ENCODE assay signal across 5 fruit fly cellular contexts in genomic region chrX:18483261-18484218, dm6.
TF ChIP-seq lines count a peak whose summit lies in the region.

Gene Hayan (minus strand): TSS chrX:18483772.

- no peak for TF ChIP-seq CTCF in whole organism, embryonic (GFP tag; optimal IDR thresholded peaks at IDR 0.05; lab: Kevin White, UChicago)

TF ChIP-seq in whole organism, 6 proteins besides CTCF, POLR2A, EP300 and RAD21:
- TF ChIP-seq pan (optimal IDR thresholded peaks at IDR 0.05; lab: Kevin White, UChicago) (peak; percentile 78), Dll (optimal IDR thresholded peaks at IDR 0.05; lab: Kevin White, UChicago) (peak; percentile 64), psq (optimal IDR thresholded peaks at IDR 0.05; lab: Kevin White, UChicago) (no peak), usp (GFP tag; optimal IDR thresholded peaks at IDR 0.05; lab: Kevin White, UChicago) (no peak), EcR (GFP tag; optimal IDR thresholded peaks at IDR 0.05; lab: Kevin White, UChicago) (no peak), CG8478 (optimal IDR thresholded peaks at IDR 0.05; lab: Kevin White, UChicago) (no peak)

TF ChIP-seq in whole organism, embryonic, 481 proteins besides CTCF, POLR2A, EP300 and RAD21 (continues in another document):
- no peak for TF ChIP-seq CG8924 (tag; optimal IDR thresholded peaks at IDR 0.05; lab: Kevin White, UChicago)
- no peak for TF ChIP-seq CG34224 (GFP tag; IDR thresholded peaks at IDR 0.05; lab: Robert Waterston, UW; ENCODE audit: partially characterized antibody)
- TF ChIP-seq YL-1 (GFP tag; optimal IDR thresholded peaks at IDR 0.05; lab: Kevin White, UChicago), result no peak
- TF ChIP-seq CG11695 (GFP tag; IDR thresholded peaks at IDR 0.05; lab: Robert Waterston, UW), result no peak
- no peak for TF ChIP-seq Stat92E (GFP tag; optimal IDR thresholded peaks at IDR 0.05; lab: Kevin White, UChicago)
- no peak for TF ChIP-seq maf-S (GFP tag; optimal IDR thresholded peaks at IDR 0.05; lab: Kevin White, UChicago)
- TF ChIP-seq CG6765 (GFP tag; optimal IDR thresholded peaks at IDR 0.05; lab: Kevin White, UChicago), result no peak
- TF ChIP-seq disco-r (GFP tag; optimal IDR thresholded peaks at IDR 0.05; lab: Kevin White, UChicago), result no peak
- 0 out of 2 replicates have a peak, but pooled peaks have one; percentile 21 for TF ChIP-seq Awh (GFP tag; IDR thresholded peaks at IDR 0.05; lab: Robert Waterston, UW)
- no peak for TF ChIP-seq CG32772 (GFP tag; IDR thresholded peaks at IDR 0.05; lab: Robert Waterston, UW)
- TF ChIP-seq fu2 (GFP tag; optimal IDR thresholded peaks at IDR 0.05; lab: Kevin White, UChicago), result no peak
- no peak for TF ChIP-seq en (GFP tag; optimal IDR thresholded peaks at IDR 0.05; lab: Kevin White, UChicago)
- TF ChIP-seq Fer1 (GFP tag; optimal IDR thresholded peaks at IDR 0.05; lab: Kevin White, UChicago), result no peak
- TF ChIP-seq MTF-1 (GFP tag; optimal IDR thresholded peaks at IDR 0.05; lab: Kevin White, UChicago; ENCODE audit: borderline replicate concordance), result no peak
- TF ChIP-seq pho (GFP tag; optimal IDR thresholded peaks at IDR 0.05; lab: Kevin White, UChicago), result no peak
- no peak for TF ChIP-seq CG12236 (GFP tag; optimal IDR thresholded peaks at IDR 0.05; lab: Kevin White, UChicago)
- no peak for TF ChIP-seq p53 (GFP tag; optimal IDR thresholded peaks at IDR 0.05; lab: Kevin White, UChicago)
- TF ChIP-seq jumu (GFP tag; optimal IDR thresholded peaks at IDR 0.05; lab: Kevin White, UChicago), result no peak
- no peak for TF ChIP-seq CG17912 (GFP tag; optimal IDR thresholded peaks at IDR 0.05; lab: Kevin White, UChicago)
- no peak for TF ChIP-seq CG15073 (GFP tag; optimal IDR thresholded peaks at IDR 0.05; lab: Kevin White, UChicago)
- no peak for TF ChIP-seq CG33213 (GFP tag; optimal IDR thresholded peaks at IDR 0.05; lab: Kevin White, UChicago)
- TF ChIP-seq unpg (GFP tag; optimal IDR thresholded peaks at IDR 0.05; lab: Kevin White, UChicago), result no peak

TF ChIP-seq in whole organism, prepupa, 60 proteins besides CTCF, POLR2A, EP300 and RAD21 (continues in another document):
- TF ChIP-seq salr (GFP tag; optimal IDR thresholded peaks at IDR 0.05; lab: Kevin White, UChicago) (no peak), CG6163 (GFP tag; IDR thresholded peaks at IDR 0.05; lab: Robert Waterston, UW) (peak; percentile 63; the same call in 2 of the 3 replicates), CG6808 (GFP tag; optimal IDR thresholded peaks at IDR 0.05; lab: Kevin White, UChicago) (peak; percentile 85), CG8119 (GFP tag; IDR thresholded peaks at IDR 0.05; lab: Robert Waterston, UW) (peak; percentile 41; the same call in 1 of the 3 replicates), dsx (GFP tag; optimal IDR thresholded peaks at IDR 0.05; lab: Kevin White, UChicago; ENCODE audit: poor library complexity, severe bottlenecking) (peak; percentile 14), Eip93F (GFP tag; optimal IDR thresholded peaks at IDR 0.05; lab: Kevin White, UChicago) (no peak), Lpt (GFP tag; optimal IDR thresholded peaks at IDR 0.05; lab: Kevin White, UChicago) (peak; percentile 50), CG11294 (GFP tag; IDR thresholded peaks at IDR 0.05; lab: Robert Waterston, UW) (no peak), Hr38 (GFP tag; optimal IDR thresholded peaks at IDR 0.05; lab: Kevin White, UChicago) (no peak), OdsH (GFP tag; optimal IDR thresholded peaks at IDR 0.05; lab: Kevin White, UChicago) (peak; percentile 6), CG1621 (tag; optimal IDR thresholded peaks at IDR 0.05; lab: Kevin White, UChicago) (peak; percentile 93), ss (GFP tag; optimal IDR thresholded peaks at IDR 0.05; lab: Kevin White, UChicago) (peak; percentile 56 to 75), CG9139 (GFP tag; optimal IDR thresholded peaks at IDR 0.05; lab: Kevin White, UChicago) (peak; percentile 77), CG3919 (GFP tag; optimal IDR thresholded peaks at IDR 0.05; lab: Kevin White, UChicago) (no peak), CG6276 (GFP tag; optimal IDR thresholded peaks at IDR 0.05; lab: Kevin White, UChicago) (peak; percentile 51), topi (GFP tag; optimal IDR thresholded peaks at IDR 0.05; lab: Kevin White, UChicago) (peak; percentile 18), vri (GFP tag; optimal IDR thresholded peaks at IDR 0.05; lab: Kevin White, UChicago) (peak; percentile 53), pdm3 (GFP tag; optimal IDR thresholded peaks at IDR 0.05; lab: Kevin White, UChicago) (peak; percentile 38), spab (GFP tag; optimal IDR thresholded peaks at IDR 0.05; lab: Kevin White, UChicago) (peak; percentile 29), Sox15 (GFP tag; optimal IDR thresholded peaks at IDR 0.05; lab: Kevin White, UChicago) (no peak), svp (GFP tag; lab: Kevin White, UChicago) (peak; percentile 99), CG11902 (GFP tag; optimal IDR thresholded peaks at IDR 0.05; lab: Kevin White, UChicago) (no peak)

TF ChIP-seq in whole organism, pupa, 21 proteins besides CTCF, POLR2A, EP300 and RAD21:
- TF ChIP-seq CG8159 (tag; optimal IDR thresholded peaks at IDR 0.05; lab: Kevin White, UChicago) (peak; percentile 49), CG9948 (tag; optimal IDR thresholded peaks at IDR 0.05; lab: Kevin White, UChicago) (no peak), CG4496 (GFP tag; IDR thresholded peaks at IDR 0.05; lab: Robert Waterston, UW) (peak; percentile 64; the same call in 2 of the 3 replicates), fd96Ca (GFP tag; IDR thresholded peaks at IDR 0.05; lab: Robert Waterston, UW) (0 out of 3 replicates have a peak, but pooled peaks have one; percentile 44), gl (tag; optimal IDR thresholded peaks at IDR 0.05; lab: Kevin White, UChicago) (peak; percentile 58), CG12605 (GFP tag; IDR thresholded peaks at IDR 0.05; lab: Robert Waterston, UW) (peak; percentile 60; the same call in 1 of the 2 replicates), rn (GFP tag; IDR thresholded peaks at IDR 0.05; lab: Robert Waterston, UW) (no peak), Pif1A (GFP tag; optimal IDR thresholded peaks at IDR 0.05; lab: Kevin White, UChicago) (peak; percentile 57), CG32121 (GFP tag; IDR thresholded peaks at IDR 0.05; lab: Robert Waterston, UW) (0 out of 2 replicates have a peak, but pooled peaks have one; percentile 32), CG14655 (GFP tag; optimal IDR thresholded peaks at IDR 0.05; lab: Kevin White, UChicago) (peak; percentile 44), Ets98B (GFP tag; IDR thresholded peaks at IDR 0.05; lab: Robert Waterston, UW) (peak; percentile 46; the same call in 1 of the 2 replicates), Snoo (tag; optimal IDR thresholded peaks at IDR 0.05; lab: Kevin White, UChicago) (peak; percentile 25), D1 (tag; optimal IDR thresholded peaks at IDR 0.05; lab: Kevin White, UChicago) (no peak), Pif1B (GFP tag; optimal IDR thresholded peaks at IDR 0.05; lab: Kevin White, UChicago) (peak; percentile 55), CG13204 (GFP tag; optimal IDR thresholded peaks at IDR 0.05; lab: Kevin White, UChicago) (peak; percentile 69), CG34367 (tag; optimal IDR thresholded peaks at IDR 0.05; lab: Kevin White, UChicago) (peak; percentile 3), EcR (GFP tag; optimal IDR thresholded peaks at IDR 0.05; lab: Kevin White, UChicago) (peak; percentile 30), CG15710 (tag; optimal IDR thresholded peaks at IDR 0.05; lab: Kevin White, UChicago) (peak; percentile 17), CG10348 (GFP tag; IDR thresholded peaks at IDR 0.05; lab: Robert Waterston, UW) (no peak), CG17806 (tag; optimal IDR thresholded peaks at IDR 0.05; lab: Kevin White, UChicago) (no peak), CG8301 (tag; optimal IDR thresholded peaks at IDR 0.05; lab: Kevin White, UChicago) (no peak)

TF ChIP-seq in whole organism, wandering third instar larva, 38 proteins besides CTCF, POLR2A, EP300 and RAD21 (continues in another document):
- TF ChIP-seq foxo (GFP tag; optimal IDR thresholded peaks at IDR 0.05; lab: Kevin White, UChicago) (no peak), rgr (GFP tag; optimal IDR thresholded peaks at IDR 0.05; lab: Kevin White, UChicago) (no peak), Hr78 (GFP tag; optimal IDR thresholded peaks at IDR 0.05; lab: Kevin White, UChicago) (no peak), sage (GFP tag; optimal IDR thresholded peaks at IDR 0.05; lab: Kevin White, UChicago) (no peak), usp (GFP tag; optimal IDR thresholded peaks at IDR 0.05; lab: Kevin White, UChicago) (no peak), sv (GFP tag; optimal IDR thresholded peaks at IDR 0.05; lab: Kevin White, UChicago) (no peak), Mio (GFP tag; optimal IDR thresholded peaks at IDR 0.05; lab: Kevin White, UChicago) (no peak), Dif (GFP tag; optimal IDR thresholded peaks at IDR 0.05; lab: Kevin White, UChicago; ENCODE audit: partially characterized antibody) (peak; percentile 78), Abd-B (GFP tag; optimal IDR thresholded peaks at IDR 0.05; lab: Kevin White, UChicago) (no peak), Dfd (GFP tag; optimal IDR thresholded peaks at IDR 0.05; lab: Kevin White, UChicago) (no peak), Hr83 (GFP tag; optimal IDR thresholded peaks at IDR 0.05; lab: Kevin White, UChicago; ENCODE audit: poor library complexity, severe bottlenecking) (peak; percentile 12), Hnf4 (GFP tag; optimal IDR thresholded peaks at IDR 0.05; lab: Kevin White, UChicago) (peak; percentile 19), N (GFP tag; optimal IDR thresholded peaks at IDR 0.05; lab: Kevin White, UChicago) (no peak), lola (GFP tag; optimal IDR thresholded peaks at IDR 0.05; lab: Kevin White, UChicago) (no peak), woc (GFP tag; optimal IDR thresholded peaks at IDR 0.05; lab: Kevin White, UChicago) (peak; percentile 82), h (GFP tag; optimal IDR thresholded peaks at IDR 0.05; lab: Kevin White, UChicago) (peak; percentile 31), dmrt93B (GFP tag; optimal IDR thresholded peaks at IDR 0.05; lab: Kevin White, UChicago) (no peak), HLH106 (tag; optimal IDR thresholded peaks at IDR 0.05; lab: Kevin White, UChicago) (no peak), dl (GFP tag; optimal IDR thresholded peaks at IDR 0.05; lab: Kevin White, UChicago; ENCODE audit: insufficient read depth in 1 of 2, partially characterized antibody in 2 of 2) (peak in 1 of 2 experiments; percentile 12), CrebA (GFP tag; optimal IDR thresholded peaks at IDR 0.05; lab: Kevin White, UChicago; ENCODE audit: borderline replicate concordance) (no peak), br (GFP tag; optimal IDR thresholded peaks at IDR 0.05; lab: Kevin White, UChicago) (peak; percentile 53), ey (GFP tag; optimal IDR thresholded peaks at IDR 0.05; lab: Kevin White, UChicago) (no peak), Vsx2 (GFP tag; optimal IDR thresholded peaks at IDR 0.05; lab: Kevin White, UChicago; ENCODE audit: partially characterized antibody) (peak; percentile 79), Myc (optimal IDR thresholded peaks at IDR 0.05; lab: Kevin White, UChicago) (no peak), pan (optimal IDR thresholded peaks at IDR 0.05; lab: Kevin White, UChicago) (no peak), CG32264 (GFP tag; optimal IDR thresholded peaks at IDR 0.05; lab: Kevin White, UChicago) (no peak), Sp1 (GFP tag; optimal IDR thresholded peaks at IDR 0.05; lab: Kevin White, UChicago) (peak; percentile 69), dsf (GFP tag; optimal IDR thresholded peaks at IDR 0.05; lab: Kevin White, UChicago; ENCODE audit: borderline replicate concordance) (no peak)
